Worm (Caenorhabditis elegans) whole organism, young adult: Measurements from ENCODE around the gene npp-21.

ENCODE experiments used
- F52B5.7 ChIP-seq: sonication (generic microtip); optimal IDR thresholded peaks from 2 replicates; lab custom pipeline; 2016; ENCODE audit warnings: mild to moderate bottlenecking, missing genetic modification characterization, missing compliant biosample characterization
- attf-6 ChIP-seq: fragments of 200-800 bp; sonication (Bioruptor generic); IDR thresholded peaks from 2 replicates; pipeline ENCODE4 v1.3.6; 2022; ENCODE audit warnings: missing genetic modification reagents, missing genetic modification characterization, missing compliant biosample characterization
- bed-1 ChIP-seq: fragments of 200-800 bp; sonication (Bioruptor generic); IDR thresholded peaks from 2 replicates; pipeline ENCODE4 v1.3.6; 2022; ENCODE audit warnings: missing genetic modification reagents, missing genetic modification characterization, missing compliant biosample characterization
- ceh-100 ChIP-seq: fragments of 200-800 bp; sonication (Bioruptor generic); IDR thresholded peaks from 2 replicates; pipeline ENCODE4 v1.3.6; 2022; ENCODE audit warnings: missing genetic modification reagents, missing genetic modification characterization, missing compliant biosample characterization
- egl-18 ChIP-seq: fragments of 200-800 bp; sonication (Bioruptor generic); IDR thresholded peaks from 2 replicates; pipeline ENCODE4 v1.3.6; 2022; ENCODE audit warnings: missing genetic modification reagents, missing genetic modification characterization, missing compliant biosample characterization
- hmg-1.2 ChIP-seq: fragments of 200-800 bp; sonication (Bioruptor generic); IDR thresholded peaks from 2 replicates; pipeline ENCODE4 v1.3.6; 2022; ENCODE audit warnings: missing genetic modification reagents, missing genetic modification characterization, missing compliant biosample characterization
- lin-54 ChIP-seq: fragments of 200-800 bp; sonication (Bioruptor generic); optimal IDR thresholded peaks from 2 replicates; lab custom pipeline; 2018; ENCODE audit warnings: mild to moderate bottlenecking, missing genetic modification characterization, missing compliant biosample characterization
- mxl-1 ChIP-seq: sonication (generic microtip); optimal IDR thresholded peaks from 2 replicates; lab custom pipeline; 2016; ENCODE audit warnings: missing genetic modification characterization, missing compliant biosample characterization
- nfya-1 ChIP-seq: sonication (generic microtip); optimal IDR thresholded peaks from 2 replicates; lab custom pipeline; 2017; ENCODE audit warnings: antibody characterized with exemption, missing compliant biosample characterization, missing genetic modification characterization, borderline replicate concordance; ENCODE audit not compliant: insufficient read depth
- sea-2 ChIP-seq: fragments of 200-800 bp; sonication (Bioruptor generic); IDR thresholded peaks from 2 replicates; pipeline ENCODE4 v1.3.6; 2022; ENCODE audit warnings: missing genetic modification characterization, missing compliant biosample characterization
- unc-62 ChIP-seq: fragments of 150-350 bp; optimal IDR thresholded peaks from 2 replicates; lab custom pipeline; 2014; ENCODE audit warnings: missing biosample characterization, missing genetic modification reagents, missing genetic modification characterization
- ztf-26 ChIP-seq: sonication (generic microtip); optimal IDR thresholded peaks from 2 replicates; lab custom pipeline; 2017; ENCODE audit warnings: missing genetic modification characterization, missing compliant biosample characterization

ce11 chrII:7555454-7555853 lies 44.0 kb upstream of the npp-21 start, which contains the start of gene ZK1290.14:
- TF ChIP-seq mxl-1 (tag; lab: Kevin White, UChicago): no peak
- TF ChIP-seq F52B5.7 (tag; lab: Kevin White, UChicago): no peak
- TF ChIP-seq ceh-100: no peak
- no peak for TF ChIP-seq nfya-1 (tag; lab: Kevin White, UChicago)
- no peak for TF ChIP-seq sea-2
- no peak for TF ChIP-seq egl-18
- TF ChIP-seq ztf-26: no peak
- no peak for TF ChIP-seq lin-54 (GFP tag; lab: Kevin White, UChicago)
- no peak for TF ChIP-seq bed-1 (GFP tag; lab: Robert Waterston, UW)
- no peak for TF ChIP-seq hmg-1.2 (GFP tag; lab: Robert Waterston, UW)
- TF ChIP-seq attf-6 (GFP tag; lab: Robert Waterston, UW): no peak
- no peak for TF ChIP-seq unc-62
